Fruit fly (Drosophila melanogaster) whole organism, embryonic: ENCODE measurements around the gene cert.

Experiments used
- Aef1 ChIP-seq: fragments of 200-800 bp; sonication (Bioruptor generic); IDR thresholded peaks from 3 replicates; pipeline ENCODE4 v1.3.6; 2022; ENCODE audit warnings: missing biosample characterization, missing genetic modification characterization
- CG10462 ChIP-seq: fragments of 200-800 bp; sonication (Bioruptor generic); optimal IDR thresholded peaks from 2 replicates; lab custom pipeline; 2016; ENCODE audit warnings: missing biosample characterization, missing genetic modification characterization
- CG14667 ChIP-seq: fragments of 200-800 bp; sonication (Bioruptor generic); IDR thresholded peaks from 2 replicates; pipeline ENCODE4 v1.3.6; 2022; ENCODE audit warnings: missing biosample characterization, missing genetic modification characterization
- CG14710 ChIP-seq: fragments of 200-800 bp; sonication (Bioruptor generic); optimal IDR thresholded peaks from 3 replicates; lab custom pipeline; 2019; ENCODE audit warnings: missing biosample characterization, mild to moderate bottlenecking, missing genetic modification characterization, moderate library complexity
- CG17186 ChIP-seq: fragments of 200-800 bp; sonication (Bioruptor generic); optimal IDR thresholded peaks from 3 replicates; lab custom pipeline; 2017; ENCODE audit warnings: missing biosample characterization, missing genetic modification reagents, missing genetic modification characterization
- CG18262 ChIP-seq: fragments of 200-800 bp; optimal IDR thresholded peaks from 3 replicates; lab custom pipeline; 2019; ENCODE audit warnings: missing biosample characterization, mild to moderate bottlenecking, missing genetic modification characterization, moderate library complexity
- CG2116 ChIP-seq: fragments of 200-800 bp; sonication (Bioruptor generic); optimal IDR thresholded peaks from 3 replicates; lab custom pipeline; 2018; ENCODE audit warnings: missing biosample characterization, mild to moderate bottlenecking, missing genetic modification characterization
- CG34422 ChIP-seq: fragments of 200-800 bp; sonication (Bioruptor generic); IDR thresholded peaks from 3 replicates; pipeline ENCODE4 v1.3.6; 2022; ENCODE audit warnings: missing biosample characterization, missing genetic modification characterization
- CG3726 ChIP-seq: fragments of 200-800 bp; sonication (Bioruptor generic); IDR thresholded peaks from 3 replicates; pipeline ENCODE4, ENCODE4 v1.3.6; 2022; ENCODE audit warnings: missing biosample characterization, missing genetic modification characterization
- CG6765 ChIP-seq: fragments of 200-800 bp; sonication (Bioruptor generic); optimal IDR thresholded peaks from 3 replicates; lab custom pipeline; 2017; ENCODE audit warnings: missing biosample characterization, mild to moderate bottlenecking, missing genetic modification characterization
- CG7786 ChIP-seq: fragments of 200-800 bp; sonication (Bioruptor generic); optimal IDR thresholded peaks from 2 replicates; lab custom pipeline; 2016; ENCODE audit warnings: missing biosample characterization, missing genetic modification characterization
- CG8924 ChIP-seq: fragments of 200-800 bp; optimal IDR thresholded peaks from 3 replicates; lab custom pipeline; 2019; ENCODE audit warnings: missing biosample characterization, mild to moderate bottlenecking, missing genetic modification characterization, moderate library complexity
- CHES-1-like ChIP-seq: fragments of 200-800 bp; sonication (Bioruptor generic); optimal IDR thresholded peaks from 2 replicates; lab custom pipeline; 2016; ENCODE audit warnings: missing biosample characterization, missing genetic modification characterization
- CTCF ChIP-seq: fragments of 200-800 bp; sonication (Bioruptor generic); optimal IDR thresholded peaks from 2 replicates; lab custom pipeline; 2017; ENCODE audit warnings: missing biosample characterization, mild to moderate bottlenecking, missing genetic modification characterization, moderate library complexity
- Dad ChIP-seq: fragments of 200-800 bp; sonication (Bioruptor generic); optimal IDR thresholded peaks from 3 replicates; lab custom pipeline; 2016; ENCODE audit warnings: missing biosample characterization, missing genetic modification characterization
- Doc3 ChIP-seq: fragments of 200-800 bp; sonication (Bioruptor generic); IDR thresholded peaks from 3 replicates; pipeline ENCODE4 v1.3.6; 2022; ENCODE audit warnings: missing biosample characterization, missing genetic modification characterization; ENCODE audit not compliant: partially characterized antibody
- E2f2 ChIP-seq: fragments of 200-800 bp; sonication (Bioruptor generic); IDR thresholded peaks from 2 replicates; pipeline ENCODE4 v1.3.6; 2022; ENCODE audit warnings: missing biosample characterization, missing genetic modification characterization
- ERR ChIP-seq: fragments of 200-800 bp; sonication (Bioruptor generic); optimal IDR thresholded peaks from 2 replicates; lab custom pipeline; 2016; ENCODE audit warnings: missing biosample characterization, missing genetic modification characterization
- GATAe ChIP-seq: fragments of 200-800 bp; sonication (Bioruptor generic); conservative IDR thresholded peaks from 2 replicates; pipeline ENCODE4 v1.3.6; 2022; ENCODE audit warnings: missing biosample characterization, missing genetic modification characterization
- Hey ChIP-seq: fragments of 200-800 bp; sonication (Bioruptor generic); optimal IDR thresholded peaks from 3 replicates; lab custom pipeline; 2018; ENCODE audit warnings: missing biosample characterization, mild to moderate bottlenecking, missing genetic modification characterization
- Hr78 ChIP-seq, 2 experiments: fragments of 200-800 bp in 1 of 2; fragments of >200 bp in 1 of 2; sonication (Bioruptor generic) in 1 of 2; optimal IDR thresholded peaks; 2 replicates each; lab custom pipeline; 2017 to 2019; ENCODE audit warnings: missing biosample characterization in 2 of 2, missing genetic modification characterization in 2 of 2, mild to moderate bottlenecking in 1 of 2, moderate library complexity in 1 of 2
- Lpt ChIP-seq: fragments of >200 bp; optimal IDR thresholded peaks from 2 replicates; lab custom pipeline; 2018; ENCODE audit warnings: missing biosample characterization, missing genetic modification characterization
- MESR4 ChIP-seq: fragments of 200-800 bp; sonication (Bioruptor generic); optimal IDR thresholded peaks from 2 replicates; lab custom pipeline; 2018; ENCODE audit warnings: missing biosample characterization, mild to moderate bottlenecking, missing genetic modification characterization, moderate library complexity
- MTF-1 ChIP-seq: fragments of 200-800 bp; sonication (Bioruptor generic); optimal IDR thresholded peaks from 2 replicates; lab custom pipeline; 2018; ENCODE audit warnings: missing biosample characterization, mild to moderate bottlenecking, missing genetic modification characterization, borderline replicate concordance
- NK7.1 ChIP-seq: fragments of 200-800 bp; sonication (Bioruptor generic); optimal IDR thresholded peaks from 3 replicates; lab custom pipeline; 2016; ENCODE audit warnings: missing biosample characterization, missing genetic modification characterization
- NfI ChIP-seq: fragments of 200-800 bp; sonication (Bioruptor generic); optimal IDR thresholded peaks from 3 replicates; lab custom pipeline; 2018; ENCODE audit warnings: missing biosample characterization, mild to moderate bottlenecking, missing genetic modification characterization, moderate library complexity
- Trl ChIP-seq, 3 experiments: fragments of >200 bp in 2 of 3; fragments of 200-800 bp in 1 of 3; sonication (Bioruptor generic) in 1 of 3; optimal IDR thresholded peaks; 2 replicates in 1 of 3; 3 replicates in 2 of 3; lab custom pipeline; 2016 to 2017; ENCODE audit warnings: missing biosample characterization in 1 of 3, missing genetic modification characterization in 1 of 3
- aop ChIP-seq: fragments of 200-800 bp; sonication (Bioruptor generic); IDR thresholded peaks from 2 replicates; pipeline ENCODE4 v1.3.6; 2022; ENCODE audit warnings: missing biosample characterization, missing genetic modification characterization
- bab2 ChIP-seq: fragments of 200-800 bp; sonication (Bioruptor generic); optimal IDR thresholded peaks from 2 replicates; lab custom pipeline; 2016; ENCODE audit warnings: missing biosample characterization, missing genetic modification characterization
- ci ChIP-seq: fragments of 200-800 bp; sonication (Bioruptor generic); IDR thresholded peaks from 3 replicates; pipeline ENCODE4 v1.3.6; 2022; ENCODE audit warnings: missing biosample characterization, missing genetic modification characterization
- dpn ChIP-seq, 2 experiments: fragments of 200-800 bp; sonication (Bioruptor generic); optimal IDR thresholded peaks; 3 replicates each; lab custom pipeline; 2016; ENCODE audit warnings: missing biosample characterization in 2 of 2, missing genetic modification characterization in 2 of 2
- ems ChIP-seq: fragments of 200-800 bp; sonication (Bioruptor generic); optimal IDR thresholded peaks from 3 replicates; lab custom pipeline; 2016; ENCODE audit warnings: missing biosample characterization, missing genetic modification characterization
- kah ChIP-seq: fragments of 200-800 bp; sonication (Bioruptor generic); optimal IDR thresholded peaks from 2 replicates; lab custom pipeline; 2018; ENCODE audit warnings: missing biosample characterization, mild to moderate bottlenecking, missing genetic modification characterization
- lbe ChIP-seq: fragments of 200-800 bp; sonication (Bioruptor generic); optimal IDR thresholded peaks from 2 replicates; lab custom pipeline; 2016; ENCODE audit warnings: missing biosample characterization, mild to moderate bottlenecking, missing genetic modification characterization
- pho ChIP-seq: fragments of 200-800 bp; sonication (Bioruptor generic); optimal IDR thresholded peaks from 2 replicates; lab custom pipeline; 2016; ENCODE audit warnings: missing biosample characterization, missing genetic modification characterization
- pnt ChIP-seq: fragments of 200-800 bp; sonication (Bioruptor generic); optimal IDR thresholded peaks from 3 replicates; lab custom pipeline; 2016; ENCODE audit warnings: missing biosample characterization, missing genetic modification characterization
- pros ChIP-seq: fragments of 200-800 bp; sonication (Bioruptor generic); optimal IDR thresholded peaks from 3 replicates; lab custom pipeline; 2019; ENCODE audit warnings: missing biosample characterization, mild to moderate bottlenecking, missing genetic modification characterization, moderate library complexity
- ranshi ChIP-seq: fragments of 200-800 bp; sonication (Bioruptor generic); IDR thresholded peaks from 2 replicates; pipeline ENCODE4 v1.3.6; 2022; ENCODE audit warnings: missing biosample characterization, missing genetic modification characterization
- scrt ChIP-seq: fragments of 200-800 bp; sonication (Bioruptor generic); optimal IDR thresholded peaks from 2 replicates; lab custom pipeline; 2018; ENCODE audit warnings: missing biosample characterization, mild to moderate bottlenecking, missing genetic modification characterization, moderate library complexity
- sens ChIP-seq: fragments of 200-800 bp; sonication (Bioruptor generic); peaks from one replicate; lab custom pipeline; 2016; ENCODE audit warnings: missing biosample characterization, missing genetic modification characterization
- slou ChIP-seq: fragments of 200-800 bp; sonication (Bioruptor generic); optimal IDR thresholded peaks from 3 replicates; lab custom pipeline; 2016; ENCODE audit warnings: missing biosample characterization, missing genetic modification characterization
- slp2 ChIP-seq: fragments of 200-800 bp; sonication (Bioruptor generic); optimal IDR thresholded peaks from 2 replicates; lab custom pipeline; 2016; ENCODE audit warnings: missing biosample characterization, missing genetic modification characterization
- sna ChIP-seq: fragments of 200-800 bp; sonication (Bioruptor generic); IDR thresholded peaks from 2 replicates; pipeline ENCODE4 v1.3.6; 2022; ENCODE audit warnings: missing biosample characterization, missing genetic modification characterization; ENCODE audit not compliant: partially characterized antibody
- ssp ChIP-seq: fragments of 200-800 bp; sonication (Bioruptor generic); IDR thresholded peaks from 2 replicates; pipeline ENCODE4 v1.3.6; 2022; ENCODE audit warnings: missing biosample characterization, missing genetic modification characterization
- stc ChIP-seq: fragments of 200-800 bp; sonication (Bioruptor generic); IDR thresholded peaks from 2 replicates; pipeline ENCODE4 v1.3.6; 2022; ENCODE audit warnings: missing biosample characterization, missing genetic modification characterization
- sug ChIP-seq: fragments of 200-800 bp; optimal IDR thresholded peaks from 2 replicates; lab custom pipeline; 2019; ENCODE audit warnings: missing biosample characterization, mild to moderate bottlenecking, missing genetic modification characterization, moderate library complexity
- tll ChIP-seq, 2 experiments: fragments of 200-800 bp in 1 of 2; fragments of >200 bp in 1 of 2; sonication (Bioruptor generic) in 1 of 2; optimal IDR thresholded peaks; 2 replicates each; lab custom pipeline; 2017 to 2019; ENCODE audit warnings: missing biosample characterization in 2 of 2, missing genetic modification characterization in 2 of 2, mild to moderate bottlenecking in 1 of 2, moderate library complexity in 1 of 2
- unpg ChIP-seq: fragments of 200-800 bp; sonication (Bioruptor generic); optimal IDR thresholded peaks from 3 replicates; lab custom pipeline; 2018; ENCODE audit warnings: missing biosample characterization, mild to moderate bottlenecking, missing genetic modification characterization, moderate library complexity
- vfl ChIP-seq: fragments of 200-800 bp; sonication (Bioruptor generic); optimal IDR thresholded peaks from 2 replicates; lab custom pipeline; 2016; ENCODE audit warnings: missing biosample characterization, missing genetic modification characterization

The cert gene

DNA sequence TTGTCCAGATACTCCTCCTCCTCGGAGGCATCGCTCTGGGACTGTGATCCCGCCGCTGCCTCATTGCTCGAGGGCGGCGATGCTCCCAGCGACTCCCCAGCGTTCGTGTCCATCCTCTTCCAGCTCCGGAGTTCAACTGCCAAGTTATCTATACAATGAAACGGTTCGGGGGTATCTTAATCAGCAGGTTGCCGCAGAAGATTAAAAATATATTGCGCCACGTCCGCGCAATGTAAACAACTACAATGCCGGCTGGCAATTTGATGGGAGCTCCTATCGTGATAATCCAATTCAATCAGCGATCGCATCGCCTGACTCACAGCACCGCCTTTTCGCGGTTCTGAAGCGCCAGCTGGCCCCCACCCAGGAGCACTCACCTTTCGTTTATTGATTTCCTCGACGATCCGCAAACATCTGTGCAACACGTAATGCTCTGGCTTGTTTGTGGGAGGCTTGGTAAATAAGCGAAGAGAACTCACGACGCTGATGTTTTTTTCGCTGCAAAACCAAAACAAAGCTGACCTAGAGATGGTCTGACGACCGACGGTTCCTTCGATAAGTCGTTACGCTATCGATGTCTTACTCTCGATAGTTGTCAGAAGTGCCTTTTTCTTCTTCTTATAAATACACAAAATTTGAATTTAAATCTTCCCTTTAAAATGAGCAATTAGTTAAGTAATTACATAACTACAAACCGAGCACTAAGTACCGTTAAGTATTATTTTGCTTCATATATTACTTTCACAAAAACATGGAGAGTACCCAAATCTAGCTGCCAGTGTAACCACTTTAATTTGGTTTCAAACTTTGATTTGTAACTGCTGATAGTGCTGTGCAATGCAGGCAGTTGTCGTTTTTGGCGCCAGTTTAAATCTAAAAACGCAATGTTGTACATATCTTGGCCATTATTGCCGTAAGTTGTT, at the start of gene cert:
TSS of gene cert (minus strand) at position 535 of the 923 bp plus-strand sequence.
- TF ChIP-seq CHES-1-like (GFP tag; lab: Kevin White, UChicago) (peak; percentile 42), MTF-1 (GFP tag; lab: Kevin White, UChicago) (no peak), CG18262 (no peak), GATAe (GFP tag; lab: Robert Waterston, UW) (no peak), Hey (peak; percentile 14), Hr78 (GFP tag; optimal IDR thresholded peaks at IDR 0.05; lab: Kevin White, UChicago) (peak in 1 of 2 experiments; percentile 76), ems (no peak), sens (peak; percentile 93), CG3726 (GFP tag; lab: Robert Waterston, UW) (no peak), tll (GFP tag; optimal IDR thresholded peaks at IDR 0.05; lab: Kevin White, UChicago) (peak; percentile 22 to 64), NK7.1 (no peak), pros (no peak), ERR (GFP tag; lab: Kevin White, UChicago) (no peak), CG8924 (tag; lab: Kevin White, UChicago) (no peak), CG2116 (GFP tag; lab: Kevin White, UChicago) (peak; percentile 92), NfI (GFP tag; lab: Kevin White, UChicago) (no peak), lbe (peak; percentile 61), bab2 (GFP tag; lab: Kevin White, UChicago) (peak; percentile 35), Doc3 (GFP tag; lab: Robert Waterston, UW) (peak; percentile 86), E2f2 (GFP tag; lab: Robert Waterston, UW) (peak; percentile 92), CG34422 (GFP tag; lab: Robert Waterston, UW) (peak; percentile 81; the same call in 2 of the 3 replicates), slou (GFP tag; lab: Kevin White, UChicago) (no peak), Aef1 (no peak), CG6765 (peak; percentile 22), kah (GFP tag; lab: Kevin White, UChicago) (peak; percentile 94), sna (GFP tag; lab: Robert Waterston, UW) (peak; percentile 87), CG7786 (peak; percentile 36), CG17186 (GFP tag; lab: Kevin White, UChicago) (peak; percentile 13), sug (tag; lab: Kevin White, UChicago) (peak; percentile 76), ranshi (GFP tag; lab: Robert Waterston, UW) (no peak), slp2 (GFP tag; lab: Kevin White, UChicago) (no peak), CG14667 (GFP tag; lab: Robert Waterston, UW) (no peak), aop (GFP tag; lab: Robert Waterston, UW) (no peak), pho (GFP tag; lab: Kevin White, UChicago) (peak; percentile 45), ci (GFP tag; lab: Robert Waterston, UW) (no peak), vfl (no peak), pnt (no peak), dpn (GFP tag; optimal IDR thresholded peaks at IDR 0.05; lab: Kevin White, UChicago) (peak; percentile 33 to 44), MESR4 (peak; percentile 72), CG14710 (tag; lab: Kevin White, UChicago) (peak; percentile 99), unpg (GFP tag; lab: Kevin White, UChicago) (no peak), Trl (optimal IDR thresholded peaks at IDR 0.05; lab: Kevin White, UChicago) (no peak), Trl (GFP tag; optimal IDR thresholded peaks at IDR 0.05; lab: Kevin White, UChicago) (peak; percentile 4), Lpt (GFP tag; lab: Kevin White, UChicago) (no peak), ssp (no peak), CTCF (GFP tag; lab: Kevin White, UChicago) (no peak), Dad (GFP tag; lab: Kevin White, UChicago) (peak; percentile 35), CG10462 (GFP tag; lab: Kevin White, UChicago) (no peak), scrt (GFP tag; lab: Kevin White, UChicago) (peak; percentile 26), stc (GFP tag; lab: Robert Waterston, UW) (peak; percentile 36; the same call in 1 of the 2 replicates)
